Fruit fly (Drosophila melanogaster) whole organism, embryonic: ENCODE data around the gene TwdlF.
A peak's percentile ranks its signal among the peaks of the same experiment; 100 is the strongest.

Experiments
- Asciz ChIP-seq: fragments of 200-800 bp; sonication (Bioruptor generic); optimal IDR thresholded peaks from 2 replicates; lab custom pipeline; 2017; ENCODE audit warnings: missing biosample characterization, mild to moderate bottlenecking, missing genetic modification characterization, missing genetic modification reagents
- Atf3 ChIP-seq: fragments of 200-800 bp; sonication (Bioruptor generic); optimal IDR thresholded peaks from 3 replicates; lab custom pipeline; 2016; ENCODE audit warnings: missing biosample characterization, missing genetic modification characterization
- Atf6 ChIP-seq: fragments of 200-800 bp; sonication (Bioruptor generic); IDR thresholded peaks from 2 replicates; pipeline ENCODE4 v1.3.6; 2022; ENCODE audit warnings: missing biosample characterization, missing genetic modification characterization
- B-H2 ChIP-seq: fragments of 200-800 bp; sonication (Bioruptor generic); optimal IDR thresholded peaks from 2 replicates; lab custom pipeline; 2018; ENCODE audit warnings: missing biosample characterization, mild to moderate bottlenecking, missing genetic modification characterization
- CG10209 ChIP-seq: fragments of 200-800 bp; sonication (Bioruptor generic); optimal IDR thresholded peaks from 3 replicates; lab custom pipeline; 2017; ENCODE audit warnings: missing biosample characterization, mild to moderate bottlenecking, missing genetic modification characterization, missing genetic modification reagents
- CG10321 ChIP-seq: fragments of 200-800 bp; sonication (Bioruptor generic); IDR thresholded peaks from 2 replicates; pipeline ENCODE4 v1.3.6; 2022; ENCODE audit warnings: missing biosample characterization, missing genetic modification characterization
- CG12236 ChIP-seq: fragments of 200-800 bp; sonication (Bioruptor generic); optimal IDR thresholded peaks from 2 replicates; lab custom pipeline; 2016; ENCODE audit warnings: missing biosample characterization, missing genetic modification characterization
- CG12391 ChIP-seq: fragments of 200-800 bp; sonication (Bioruptor generic); optimal IDR thresholded peaks from 3 replicates; lab custom pipeline; 2018; ENCODE audit warnings: missing biosample characterization, mild to moderate bottlenecking, missing genetic modification characterization, moderate library complexity
- CG13123 ChIP-seq: fragments of 200-800 bp; sonication (Bioruptor generic); optimal IDR thresholded peaks from 2 replicates; lab custom pipeline; 2016; ENCODE audit warnings: missing biosample characterization, missing genetic modification characterization
- CG14965 ChIP-seq: fragments of 200-800 bp; sonication (Bioruptor generic); optimal IDR thresholded peaks from 2 replicates; lab custom pipeline; 2016; ENCODE audit warnings: missing biosample characterization, missing genetic modification characterization, borderline replicate concordance
- CG18262 ChIP-seq: fragments of 200-800 bp; optimal IDR thresholded peaks from 3 replicates; lab custom pipeline; 2019; ENCODE audit warnings: missing biosample characterization, mild to moderate bottlenecking, missing genetic modification characterization, moderate library complexity
- CG18599 ChIP-seq: fragments of 200-800 bp; sonication (Bioruptor generic); optimal IDR thresholded peaks from 3 replicates; lab custom pipeline; 2017; ENCODE audit warnings: missing biosample characterization, missing genetic modification characterization, mild to moderate bottlenecking, moderate library complexity, missing genetic modification reagents
- CG31365 ChIP-seq: fragments of 200-800 bp; sonication (Bioruptor generic); optimal IDR thresholded peaks from 2 replicates; lab custom pipeline; 2018; ENCODE audit warnings: missing biosample characterization, mild to moderate bottlenecking, missing genetic modification characterization
- CG31388 ChIP-seq: fragments of 200-800 bp; sonication (Bioruptor generic); optimal IDR thresholded peaks from 2 replicates; lab custom pipeline; 2016; ENCODE audit warnings: missing biosample characterization, missing genetic modification characterization
- CG32532 ChIP-seq: fragments of 200-800 bp; sonication (Bioruptor generic); IDR thresholded peaks from 2 replicates; pipeline ENCODE4 v1.3.6; 2022; ENCODE audit warnings: missing biosample characterization, missing genetic modification characterization
- CG32772 ChIP-seq: fragments of 200-800 bp; sonication (Bioruptor generic); IDR thresholded peaks from 2 replicates; pipeline ENCODE4 v1.3.6; 2022; ENCODE audit warnings: missing biosample characterization, missing genetic modification characterization
- CG34224 ChIP-seq: fragments of 200-800 bp; sonication (Bioruptor generic); IDR thresholded peaks from 3 replicates; pipeline ENCODE4 v1.3.6; 2022; ENCODE audit warnings: missing biosample characterization, missing genetic modification characterization; ENCODE audit not compliant: partially characterized antibody
- CG34376 ChIP-seq: fragments of 200-800 bp; sonication (Bioruptor generic); optimal IDR thresholded peaks from 2 replicates; lab custom pipeline; 2018; ENCODE audit warnings: missing biosample characterization, mild to moderate bottlenecking, missing genetic modification characterization
- CG4820 ChIP-seq: fragments of 200-800 bp; sonication (Bioruptor generic); optimal IDR thresholded peaks from 3 replicates; lab custom pipeline; 2016; ENCODE audit warnings: missing biosample characterization, missing genetic modification characterization
- CG7786 ChIP-seq: fragments of 200-800 bp; sonication (Bioruptor generic); optimal IDR thresholded peaks from 2 replicates; lab custom pipeline; 2016; ENCODE audit warnings: missing biosample characterization, missing genetic modification characterization
- CTCF ChIP-seq: fragments of 200-800 bp; sonication (Bioruptor generic); optimal IDR thresholded peaks from 2 replicates; lab custom pipeline; 2017; ENCODE audit warnings: missing biosample characterization, mild to moderate bottlenecking, missing genetic modification characterization, moderate library complexity
- Dip2 ChIP-seq: fragments of 200-800 bp; sonication (Bioruptor generic); IDR thresholded peaks from 2 replicates; pipeline ENCODE4 v1.3.6; 2022; ENCODE audit warnings: missing biosample characterization, missing genetic modification characterization
- Ets97D ChIP-seq: fragments of 200-800 bp; sonication (Bioruptor generic); optimal IDR thresholded peaks from 3 replicates; lab custom pipeline; 2016; ENCODE audit warnings: missing biosample characterization, missing genetic modification characterization
- Fer3 ChIP-seq: fragments of 200-800 bp; sonication (Bioruptor generic); optimal IDR thresholded peaks from 2 replicates; lab custom pipeline; 2018; ENCODE audit warnings: missing biosample characterization, mild to moderate bottlenecking, missing genetic modification characterization, moderate library complexity
- H2.0 ChIP-seq: fragments of 200-800 bp; sonication (Bioruptor generic); IDR thresholded peaks from 2 replicates; pipeline ENCODE4 v1.3.6; 2022; ENCODE audit warnings: missing biosample characterization, missing genetic modification characterization
- Hsf ChIP-seq: fragments of 200-800 bp; sonication (Bioruptor generic); optimal IDR thresholded peaks from 3 replicates; lab custom pipeline; 2016; ENCODE audit warnings: missing biosample characterization, missing genetic modification characterization
- MBD-R2 ChIP-seq: fragments of 200-800 bp; sonication (Bioruptor generic); IDR thresholded peaks from 2 replicates; pipeline ENCODE4 v1.3.6; 2022; ENCODE audit warnings: missing biosample characterization, missing genetic modification characterization
- Mrtf ChIP-seq: fragments of 200-800 bp; sonication (Bioruptor generic); IDR thresholded peaks from 3 replicates; pipeline ENCODE4 v1.3.6; 2022; ENCODE audit warnings: missing biosample characterization, missing genetic modification characterization
- Nf-YA ChIP-seq: fragments of 200-800 bp; sonication (Bioruptor generic); IDR thresholded peaks from 2 replicates; pipeline ENCODE4 v1.3.6; 2022; ENCODE audit warnings: missing biosample characterization, missing genetic modification characterization
- Nf-YB ChIP-seq: fragments of 200-800 bp; sonication (Bioruptor generic); optimal IDR thresholded peaks from 3 replicates; lab custom pipeline; 2019; ENCODE audit warnings: missing biosample characterization, mild to moderate bottlenecking, missing genetic modification characterization, moderate library complexity
- NfI ChIP-seq: fragments of 200-800 bp; sonication (Bioruptor generic); optimal IDR thresholded peaks from 3 replicates; lab custom pipeline; 2018; ENCODE audit warnings: missing biosample characterization, mild to moderate bottlenecking, missing genetic modification characterization, moderate library complexity
- Ptx1 ChIP-seq: fragments of 200-800 bp; sonication (Bioruptor generic); IDR thresholded peaks from 2 replicates; pipeline ENCODE4 v1.3.6; 2022; ENCODE audit warnings: missing biosample characterization, missing genetic modification characterization
- TFAM ChIP-seq: fragments of 200-800 bp; sonication (Bioruptor generic); optimal IDR thresholded peaks from 2 replicates; lab custom pipeline; 2017; ENCODE audit warnings: missing biosample characterization, missing genetic modification characterization, inconsistent platforms
- Trl ChIP-seq, 3 experiments: fragments of >200 bp in 2 of 3; fragments of 200-800 bp in 1 of 3; sonication (Bioruptor generic) in 1 of 3; optimal IDR thresholded peaks; 2 replicates in 1 of 3; 3 replicates in 2 of 3; lab custom pipeline; 2016 to 2017; ENCODE audit warnings: missing biosample characterization in 1 of 3, missing genetic modification characterization in 1 of 3
- Xrp1 ChIP-seq: fragments of 200-800 bp; sonication (Bioruptor generic); IDR thresholded peaks from 2 replicates; pipeline ENCODE4 v1.3.6; 2022; ENCODE audit warnings: missing biosample characterization, missing genetic modification characterization
- amos ChIP-seq: fragments of 200-800 bp; sonication (Bioruptor generic); IDR thresholded peaks from 2 replicates; pipeline ENCODE4 v1.3.6; 2022; ENCODE audit warnings: missing biosample characterization, missing genetic modification characterization; ENCODE audit not compliant: partially characterized antibody
- disco-r ChIP-seq: fragments of 200-800 bp; sonication (Bioruptor generic); optimal IDR thresholded peaks from 2 replicates; lab custom pipeline; 2016; ENCODE audit warnings: missing biosample characterization, missing genetic modification characterization
- gce ChIP-seq: fragments of 200-800 bp; sonication (Bioruptor generic); IDR thresholded peaks from 3 replicates; pipeline ENCODE4 v1.3.6; 2022; ENCODE audit warnings: missing biosample characterization, missing genetic modification characterization
- h ChIP-seq: fragments of >200 bp; optimal IDR thresholded peaks from 2 replicates; lab custom pipeline; 2017
- hb ChIP-seq: fragments of 200-800 bp; sonication (Bioruptor generic); IDR thresholded peaks from 3 replicates; pipeline ENCODE4 v1.3.6; 2022; ENCODE audit warnings: missing biosample characterization, missing genetic modification characterization; ENCODE audit not compliant: partially characterized antibody
- hth ChIP-seq: fragments of >200 bp; optimal IDR thresholded peaks from 2 replicates; lab custom pipeline; 2017; ENCODE audit warnings: inconsistent platforms
- klu ChIP-seq: fragments of 200-800 bp; sonication (Bioruptor generic); IDR thresholded peaks from 2 replicates; pipeline ENCODE4 v1.3.6; 2022; ENCODE audit warnings: missing biosample characterization, missing genetic modification characterization
- mirr ChIP-seq: fragments of 200-800 bp; sonication (Bioruptor generic); optimal IDR thresholded peaks from 3 replicates; lab custom pipeline; 2018; ENCODE audit warnings: missing biosample characterization, mild to moderate bottlenecking, missing genetic modification characterization
- mld ChIP-seq: fragments of 200-800 bp; sonication (Bioruptor generic); IDR thresholded peaks from 3 replicates; pipeline ENCODE4 v1.3.6; 2022; ENCODE audit warnings: missing biosample characterization, missing genetic modification characterization; ENCODE audit not compliant: partially characterized antibody
- nmo ChIP-seq: fragments of 200-800 bp; sonication (Bioruptor generic); optimal IDR thresholded peaks from 2 replicates; lab custom pipeline; 2018; ENCODE audit warnings: missing biosample characterization, mild to moderate bottlenecking, missing genetic modification characterization, moderate library complexity
- odd ChIP-seq: fragments of 200-800 bp; sonication (Bioruptor generic); optimal IDR thresholded peaks from 2 replicates; lab custom pipeline; 2017; ENCODE audit warnings: missing biosample characterization, mild to moderate bottlenecking, missing genetic modification characterization
- pb ChIP-seq: fragments of 200-800 bp; sonication (Bioruptor generic); optimal IDR thresholded peaks from 3 replicates; lab custom pipeline; 2016; ENCODE audit warnings: missing biosample characterization, missing genetic modification characterization
- pfk ChIP-seq: fragments of 200-800 bp; sonication (Bioruptor generic); optimal IDR thresholded peaks from 2 replicates; lab custom pipeline; 2018; ENCODE audit warnings: missing biosample characterization, mild to moderate bottlenecking, missing genetic modification characterization, moderate library complexity
- pnt ChIP-seq: fragments of 200-800 bp; sonication (Bioruptor generic); optimal IDR thresholded peaks from 3 replicates; lab custom pipeline; 2016; ENCODE audit warnings: missing biosample characterization, missing genetic modification characterization
- salm ChIP-seq: fragments of 200-800 bp; sonication (Bioruptor generic); optimal IDR thresholded peaks from 2 replicates; lab custom pipeline; 2018; ENCODE audit warnings: missing biosample characterization, mild to moderate bottlenecking, missing genetic modification characterization
- sob ChIP-seq: fragments of 200-800 bp; sonication (Bioruptor generic); IDR thresholded peaks from 2 replicates; pipeline ENCODE4 v1.3.6; 2022; ENCODE audit warnings: missing biosample characterization, missing genetic modification characterization
- wdn ChIP-seq: fragments of 200-800 bp; sonication (Bioruptor generic); IDR thresholded peaks from 2 replicates; pipeline ENCODE4 v1.3.6; 2022; ENCODE audit warnings: missing biosample characterization, missing genetic modification characterization

TwdlF gene

dm6 chr3R:4220780-4221179, 26.0 kb upstream of the TwdlF start (continued):
- TF ChIP-seq pb (no peak), H2.0 (0 out of 2 replicates have a peak, but pooled peaks have one; percentile 23), CG13123 (GFP tag; lab: Kevin White, UChicago) (no peak), CG32532 (GFP tag; lab: Robert Waterston, UW) (peak; percentile 71), hth (lab: Kevin White, UChicago) (no peak), nmo (GFP tag; lab: Kevin White, UChicago) (peak; percentile 53), Nf-YB (no peak), CG4820 (GFP tag; lab: Kevin White, UChicago) (no peak), Nf-YA (GFP tag; lab: Robert Waterston, UW) (no peak), gce (GFP tag; lab: Robert Waterston, UW) (no peak), CG34376 (GFP tag; lab: Kevin White, UChicago) (peak; percentile 51), Mrtf (GFP tag; lab: Robert Waterston, UW) (no peak), CG31388 (no peak), pnt (GFP tag; lab: Kevin White, UChicago) (no peak), Trl (optimal IDR thresholded peaks at IDR 0.05; lab: Kevin White, UChicago) (no peak), Trl (GFP tag; optimal IDR thresholded peaks at IDR 0.05; lab: Kevin White, UChicago) (peak; percentile 43), CG10321 (GFP tag; lab: Robert Waterston, UW) (no peak), CG32772 (GFP tag; lab: Robert Waterston, UW) (no peak), Ptx1 (GFP tag; lab: Robert Waterston, UW) (peak; percentile 45), disco-r (GFP tag; lab: Kevin White, UChicago) (no peak), CG34224 (GFP tag; lab: Robert Waterston, UW) (peak; percentile 99), Fer3 (tag; lab: Kevin White, UChicago) (peak; percentile 39), Asciz (GFP tag; lab: Kevin White, UChicago) (no peak), Xrp1 (GFP tag; lab: Robert Waterston, UW) (peak; percentile 7; the same call in 1 of the 2 replicates), amos (GFP tag; lab: Robert Waterston, UW) (peak; percentile 99), mirr (GFP tag; lab: Kevin White, UChicago) (no peak), Hsf (GFP tag; lab: Kevin White, UChicago) (peak; percentile 54), CG10209 (GFP tag; lab: Kevin White, UChicago) (no peak), wdn (no peak; the same call in 1 of the 2 replicates), salm (no peak), Atf3 (GFP tag; lab: Kevin White, UChicago) (no peak), CG7786 (peak; percentile 36), B-H2 (GFP tag; lab: Kevin White, UChicago) (peak; percentile 62), CTCF (GFP tag; lab: Kevin White, UChicago) (peak; percentile 68), hb (GFP tag; lab: Robert Waterston, UW) (peak; percentile 97), h (lab: Kevin White, UChicago) (no peak), mld (GFP tag; lab: Robert Waterston, UW) (peak; percentile 98), Dip2 (GFP tag; lab: Robert Waterston, UW) (no peak), CG12236 (GFP tag; lab: Kevin White, UChicago) (no peak), CG12391 (tag; lab: Kevin White, UChicago) (no peak), TFAM (GFP tag; lab: Kevin White, UChicago) (no peak), Ets97D (GFP tag; lab: Kevin White, UChicago) (peak; percentile 70), Atf6 (GFP tag; lab: Robert Waterston, UW) (no peak), sob (GFP tag; lab: Robert Waterston, UW) (peak; percentile 74), CG14965 (GFP tag; lab: Kevin White, UChicago) (no peak), NfI (GFP tag; lab: Kevin White, UChicago) (no peak), CG18599 (GFP tag; lab: Kevin White, UChicago) (no peak), CG31365 (no peak), MBD-R2 (GFP tag; lab: Robert Waterston, UW) (peak; percentile 93), odd (GFP tag; lab: Kevin White, UChicago) (no peak), klu (GFP tag; lab: Robert Waterston, UW) (no peak), pfk (GFP tag; lab: Kevin White, UChicago) (no peak), CG18262 (tag; lab: Kevin White, UChicago) (no peak)
